Fruit fly (Drosophila melanogaster): ENCODE data around the gene CG10514.

Gene CG10514

DNA sequence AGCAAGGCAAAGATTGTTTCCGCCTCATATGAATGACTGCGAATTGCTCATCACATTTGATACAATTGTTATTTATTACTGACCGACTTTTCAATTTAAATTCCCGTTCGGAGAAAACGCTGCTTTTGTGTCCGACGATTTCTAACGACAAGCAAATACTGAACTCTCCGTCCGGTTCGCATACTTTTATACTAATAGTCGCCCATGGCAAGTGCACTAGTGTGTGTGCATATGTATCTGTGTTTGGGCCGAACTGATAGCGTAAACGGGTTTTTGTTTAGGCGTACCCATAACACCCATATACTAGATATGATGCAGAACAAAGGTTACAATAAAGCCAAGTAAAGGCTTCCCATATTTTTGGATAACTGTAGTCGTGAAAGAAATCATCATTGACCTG lies 28.6 kb upstream of the CG10514 start, which contains the start of gene CG10550:
Gene CG10550 (minus strand): TSS at position 164 of the 400 bp plus-strand sequence.
- TF ChIP-seq insv (optimal IDR thresholded peaks at IDR 0.05), result no peak
- TF ChIP-seq ttk (optimal IDR thresholded peaks at IDR 0.05), result no peak
- TF ChIP-seq h (optimal IDR thresholded peaks at IDR 0.05), result no peak
- TF ChIP-seq Sin3A (optimal IDR thresholded peaks at IDR 0.05), result no peak
- TF ChIP-seq psq (optimal IDR thresholded peaks at IDR 0.05), result no peak
- TF ChIP-seq Myc (optimal IDR thresholded peaks at IDR 0.05), result no peak

DNA sequence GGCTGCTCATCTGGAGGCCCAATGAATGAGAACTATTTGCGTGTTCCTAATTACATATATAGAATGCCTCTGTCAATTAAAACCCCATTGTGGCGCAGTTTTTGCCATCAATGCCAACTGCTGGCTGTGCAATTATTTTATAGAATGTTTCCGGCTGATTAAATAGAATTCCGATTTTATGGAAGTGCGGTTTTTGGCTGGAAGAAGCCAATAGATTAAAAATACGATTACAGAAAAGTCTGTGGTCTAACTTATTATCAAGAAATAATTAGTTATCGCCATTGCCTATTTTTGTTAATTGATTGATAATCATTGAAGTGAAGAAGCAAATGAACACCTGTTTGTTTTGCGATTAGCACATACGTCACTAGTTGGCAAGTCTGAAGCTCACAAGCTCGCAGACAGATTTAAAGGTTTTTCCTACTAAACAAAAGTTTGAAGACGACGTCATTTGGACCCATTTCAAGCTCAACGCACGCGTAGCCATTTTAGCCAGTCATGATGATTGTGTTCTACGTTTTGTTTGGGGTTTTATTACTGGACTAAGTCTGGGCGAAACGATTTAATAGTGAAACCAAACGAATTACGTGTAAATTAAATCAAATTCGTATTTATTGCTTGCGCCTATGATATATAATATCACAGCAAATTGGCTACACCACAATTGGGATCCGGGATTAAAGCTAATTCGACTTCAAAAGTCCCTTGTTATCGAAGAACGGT lies 26.3 kb upstream of the CG10514 start:
- no peak for TF ChIP-seq Sin3A (optimal IDR thresholded peaks at IDR 0.05)
- TF ChIP-seq h (optimal IDR thresholded peaks at IDR 0.05), result no peak
- TF ChIP-seq Myc (optimal IDR thresholded peaks at IDR 0.05), result no peak
- no peak for TF ChIP-seq ttk (optimal IDR thresholded peaks at IDR 0.05)
- no peak for TF ChIP-seq insv (optimal IDR thresholded peaks at IDR 0.05)
- no peak for TF ChIP-seq psq (optimal IDR thresholded peaks at IDR 0.05)

DNA sequence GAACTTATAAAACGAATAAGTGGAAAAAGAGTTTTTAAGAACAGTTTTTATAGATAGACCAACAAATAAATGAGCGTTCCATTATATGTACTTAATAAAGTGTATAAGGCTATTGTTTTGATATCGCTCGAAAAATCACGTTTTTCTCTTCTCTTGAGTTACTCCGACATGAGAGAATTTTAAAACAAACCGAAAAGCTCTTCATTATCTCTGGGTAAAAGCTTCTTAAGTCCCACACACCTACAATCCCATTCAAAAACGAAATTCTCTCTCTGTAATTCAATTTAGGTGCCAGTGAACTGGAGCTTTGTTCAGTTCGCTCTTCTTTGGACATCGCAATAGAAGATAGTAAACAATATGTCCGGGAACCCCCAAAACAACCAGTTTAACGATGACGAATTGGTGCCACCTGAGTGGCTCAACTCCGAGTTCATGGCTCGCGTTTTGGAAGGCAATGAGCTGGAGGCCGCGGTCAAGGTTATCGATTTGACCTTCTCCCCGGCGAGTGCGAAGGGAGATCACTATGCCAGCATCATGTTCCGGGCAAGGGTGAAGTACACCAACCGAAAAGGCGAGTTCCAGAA lies 24.3 kb upstream of the CG10514 start, which contains the start of gene CG31436:
Gene CG31436 (plus strand): TSS at position 281 of the 584 bp plus-strand sequence.
- TF ChIP-seq Sin3A (optimal IDR thresholded peaks at IDR 0.05) (no peak), Myc (optimal IDR thresholded peaks at IDR 0.05) (no peak), psq (optimal IDR thresholded peaks at IDR 0.05) (no peak), ttk (optimal IDR thresholded peaks at IDR 0.05) (no peak), h (optimal IDR thresholded peaks at IDR 0.05) (no peak)

DNA sequence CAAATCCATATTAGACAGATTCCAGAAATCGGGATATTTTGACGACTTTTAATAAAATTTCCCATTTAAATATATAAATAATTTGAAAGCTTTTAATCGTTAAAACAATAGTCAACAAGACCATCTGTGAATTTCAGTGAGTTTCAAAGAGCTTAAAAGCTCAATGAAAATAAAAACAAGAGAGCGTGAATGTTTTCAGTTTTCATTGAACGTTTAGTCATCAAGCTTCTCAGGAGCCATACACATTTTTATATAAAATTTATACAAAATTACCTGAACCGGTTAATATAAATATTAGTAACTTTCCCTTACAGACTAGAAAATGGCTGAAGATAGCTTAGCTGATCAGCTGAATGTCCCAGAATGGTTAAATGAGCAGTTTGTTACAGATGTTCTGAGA lies 22.6 kb upstream of the CG10514 start, which contains the start of gene CG31370:
Gene CG31370 (plus strand): TSS at position 226 of the 400 bp plus-strand sequence.
- TF ChIP-seq ttk (optimal IDR thresholded peaks at IDR 0.05) (no peak), insv (optimal IDR thresholded peaks at IDR 0.05) (no peak), Sin3A (optimal IDR thresholded peaks at IDR 0.05) (no peak), psq (optimal IDR thresholded peaks at IDR 0.05) (no peak), Myc (optimal IDR thresholded peaks at IDR 0.05) (no peak), h (optimal IDR thresholded peaks at IDR 0.05) (no peak)

DNA sequence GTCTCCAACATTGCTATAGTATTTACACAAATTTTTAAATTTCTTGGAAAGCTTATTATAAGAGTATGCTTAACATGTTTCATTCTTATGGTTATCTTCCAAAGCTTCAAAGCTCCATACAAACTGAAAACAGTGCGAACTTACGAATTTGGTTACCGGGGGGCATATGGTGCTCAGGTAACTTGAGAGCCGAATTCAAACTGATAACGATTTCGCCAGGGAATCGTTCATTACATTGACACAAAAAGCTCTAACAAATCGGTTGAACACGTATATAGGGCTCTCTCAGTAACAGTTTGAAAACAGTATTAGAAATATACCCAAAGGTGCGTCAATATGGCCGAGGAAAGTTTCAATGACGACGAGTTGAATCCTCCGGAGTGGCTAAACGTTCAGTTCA lies 20.9 kb upstream of the CG10514 start, which contains the start of gene CG13659:
Gene CG13659 (plus strand): TSS at position 317 of the 400 bp plus-strand sequence.
- no peak for TF ChIP-seq ttk (optimal IDR thresholded peaks at IDR 0.05)
- TF ChIP-seq h (optimal IDR thresholded peaks at IDR 0.05), result no peak

DNA sequence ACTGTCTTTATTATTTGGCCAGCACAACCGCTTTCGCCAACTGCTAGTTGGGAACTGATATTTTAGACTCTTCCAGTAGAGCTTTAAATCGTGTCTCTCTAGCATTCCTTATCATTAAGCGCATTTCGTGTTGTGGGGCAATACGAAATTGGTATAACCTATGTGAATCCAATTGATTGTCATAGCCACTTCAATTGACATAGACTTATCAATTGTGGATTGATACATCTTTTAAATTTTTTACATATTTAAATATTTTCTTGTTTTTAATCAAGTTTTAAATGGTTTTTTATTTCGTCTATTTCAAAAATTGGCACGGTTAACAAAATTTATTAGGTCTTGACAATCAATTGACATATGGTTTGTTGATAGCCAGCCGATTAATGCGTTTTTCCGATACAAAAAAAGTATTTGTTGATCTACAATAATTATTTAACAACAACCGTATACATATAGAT lies 19.9 kb upstream of the CG10514 start, which contains the start of gene CG31288:
Gene CG31288 (minus strand): TSS at position 51 of the 458 bp plus-strand sequence.
- TF ChIP-seq Myc (optimal IDR thresholded peaks at IDR 0.05) (no peak), ttk (optimal IDR thresholded peaks at IDR 0.05) (no peak), Sin3A (optimal IDR thresholded peaks at IDR 0.05) (no peak), psq (optimal IDR thresholded peaks at IDR 0.05) (no peak), insv (optimal IDR thresholded peaks at IDR 0.05) (no peak), h (optimal IDR thresholded peaks at IDR 0.05) (no peak)

DNA sequence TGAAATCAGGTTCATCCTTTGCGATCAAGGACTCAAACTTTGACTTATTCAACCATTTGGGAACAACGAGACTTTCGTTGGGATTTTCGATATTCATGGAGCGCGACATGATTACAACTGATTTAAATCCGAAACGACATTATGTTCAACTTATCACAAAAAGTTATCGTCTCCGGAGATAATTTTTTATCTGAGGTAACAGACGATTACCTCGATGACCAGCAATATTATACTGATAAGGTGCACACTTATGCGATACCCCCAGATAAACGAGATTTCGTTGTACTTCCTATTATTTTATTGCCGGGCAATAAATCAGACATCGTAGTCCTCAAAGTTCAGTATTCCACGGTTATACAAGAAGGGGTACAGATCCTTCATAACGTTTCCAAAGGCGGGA lies 18.0 kb upstream of the CG10514 start, which contains the start of gene CG31097:
Gene CG31097 (minus strand): TSS at position 101 of the 400 bp plus-strand sequence.
- TF ChIP-seq psq (optimal IDR thresholded peaks at IDR 0.05) (no peak), Myc (optimal IDR thresholded peaks at IDR 0.05) (no peak), ttk (optimal IDR thresholded peaks at IDR 0.05) (no peak), insv (optimal IDR thresholded peaks at IDR 0.05) (no peak), h (optimal IDR thresholded peaks at IDR 0.05) (no peak), Sin3A (optimal IDR thresholded peaks at IDR 0.05) (no peak)

DNA sequence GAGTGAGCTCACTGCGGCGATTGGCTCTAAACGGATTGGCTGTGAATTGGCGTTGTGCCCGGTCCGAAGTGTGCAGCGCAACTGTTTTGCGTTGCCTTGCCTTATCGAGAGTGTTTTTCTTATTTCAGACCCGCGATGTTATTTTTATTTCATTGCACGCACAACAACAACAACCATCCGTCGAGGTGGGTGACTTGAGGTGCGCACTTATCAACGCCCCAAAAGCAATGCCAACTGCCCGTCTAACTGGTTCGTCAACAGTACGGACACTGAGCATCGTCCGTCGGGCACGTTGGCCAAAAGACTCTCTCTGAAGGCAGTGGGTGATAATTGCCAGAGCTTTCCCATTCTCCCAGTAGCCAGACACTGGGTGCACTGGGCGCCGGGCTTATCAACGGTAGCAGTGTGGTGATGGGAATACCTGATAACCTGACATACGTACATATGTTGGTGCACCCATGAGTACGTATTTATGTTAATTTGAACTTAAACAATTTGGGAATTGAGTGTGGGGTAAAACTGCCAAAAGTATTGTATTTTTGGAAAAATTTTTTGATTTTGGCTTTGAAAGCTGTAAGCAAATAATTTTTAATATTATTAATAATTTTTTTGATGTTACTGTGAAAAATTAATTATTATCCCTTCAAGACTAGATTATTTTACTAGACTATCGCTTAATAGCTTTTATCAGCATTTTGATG lies 15.8 kb upstream of the CG10514 start, which contains the start of gene CG31102:
Gene CG31102 (minus strand): TSS at position 275 of the 701 bp plus-strand sequence.
- TF ChIP-seq h (optimal IDR thresholded peaks at IDR 0.05), result no peak
- no peak for TF ChIP-seq ttk (optimal IDR thresholded peaks at IDR 0.05)
- TF ChIP-seq Sin3A (optimal IDR thresholded peaks at IDR 0.05), result no peak
- no peak for TF ChIP-seq Myc (optimal IDR thresholded peaks at IDR 0.05)
- no peak for TF ChIP-seq insv (optimal IDR thresholded peaks at IDR 0.05)
- no peak for TF ChIP-seq psq (optimal IDR thresholded peaks at IDR 0.05)

DNA sequence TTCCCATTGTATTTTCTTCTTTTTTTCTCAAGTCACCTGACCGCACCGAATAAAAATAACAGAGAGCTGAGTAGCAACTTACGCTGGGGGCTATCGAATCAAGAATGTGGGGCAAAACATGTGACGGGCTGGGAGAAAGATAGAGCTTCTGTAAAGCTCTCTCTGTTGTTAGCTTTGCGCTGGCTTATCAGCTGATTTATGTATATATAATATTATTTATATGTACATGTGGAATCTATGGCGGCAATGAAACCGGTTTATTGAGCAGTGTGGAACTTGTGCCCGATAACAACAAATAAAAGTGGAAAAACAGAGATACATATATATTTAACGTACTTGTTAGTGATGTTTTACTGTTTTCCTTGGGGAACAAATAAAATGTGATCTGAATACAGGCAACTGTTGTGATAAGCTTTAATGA lies 13.2 kb upstream of the CG10514 start, which contains the start of gene CG31098:
Gene CG31098 (minus strand): TSS at position 114 of the 421 bp plus-strand sequence.
- TF ChIP-seq ttk (optimal IDR thresholded peaks at IDR 0.05), result no peak
- no peak for TF ChIP-seq Myc (optimal IDR thresholded peaks at IDR 0.05)
- TF ChIP-seq h (optimal IDR thresholded peaks at IDR 0.05), result no peak
- TF ChIP-seq Sin3A (optimal IDR thresholded peaks at IDR 0.05), result no peak
- TF ChIP-seq psq (optimal IDR thresholded peaks at IDR 0.05), result no peak
- TF ChIP-seq insv (optimal IDR thresholded peaks at IDR 0.05), result no peak

DNA sequence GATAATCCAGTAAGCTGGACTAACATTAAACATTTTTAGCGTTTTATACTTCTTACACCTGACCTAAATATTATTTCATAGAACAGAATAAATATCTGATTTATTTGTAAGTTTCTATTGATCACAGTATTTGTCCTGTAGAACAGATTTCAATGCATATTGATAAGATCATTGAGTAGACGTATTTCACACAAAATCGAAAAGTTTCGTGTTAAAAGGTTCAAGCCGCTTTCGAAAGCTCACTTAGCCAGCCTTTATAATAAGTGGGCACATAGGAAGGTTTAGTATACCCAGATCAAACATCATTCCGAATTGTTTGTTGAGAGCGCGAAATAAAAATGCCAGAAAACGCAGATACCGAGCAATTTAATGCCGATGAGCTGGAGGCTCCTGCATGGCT lies 9.9 kb upstream of the CG10514 start, which contains the start of gene CG11893:
Gene CG11893 (plus strand): TSS at position 301 of the 400 bp plus-strand sequence.
- no peak for TF ChIP-seq Myc (optimal IDR thresholded peaks at IDR 0.05)
- TF ChIP-seq insv (optimal IDR thresholded peaks at IDR 0.05), result no peak
- TF ChIP-seq h (optimal IDR thresholded peaks at IDR 0.05), result no peak
- no peak for TF ChIP-seq psq (optimal IDR thresholded peaks at IDR 0.05)
- no peak for TF ChIP-seq ttk (optimal IDR thresholded peaks at IDR 0.05)
- no peak for TF ChIP-seq Sin3A (optimal IDR thresholded peaks at IDR 0.05)

DNA sequence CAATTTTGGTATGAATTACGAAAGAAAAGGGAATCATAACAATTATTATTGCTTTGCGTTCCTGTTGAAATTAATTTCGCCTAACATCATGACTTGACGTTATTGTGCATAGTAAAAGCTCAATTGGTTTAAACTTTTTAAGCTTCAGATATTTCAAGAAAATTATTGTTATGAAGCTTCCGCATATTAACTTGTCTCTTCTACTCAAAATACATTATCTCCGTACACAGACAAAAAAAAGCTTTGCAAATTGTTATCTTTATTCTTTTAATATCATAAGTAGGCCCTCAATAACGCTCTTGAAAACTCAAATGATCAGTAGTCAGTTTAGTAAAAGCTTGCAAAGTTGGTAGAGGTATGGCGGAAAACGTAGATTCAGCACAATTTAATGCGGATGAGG lies 7.5 kb upstream of the CG10514 start, which contains the start of gene CG13658:
Gene CG13658 (plus strand): TSS at position 347 of the 400 bp plus-strand sequence.
- TF ChIP-seq ttk (optimal IDR thresholded peaks at IDR 0.05) (no peak), h (optimal IDR thresholded peaks at IDR 0.05) (no peak), insv (optimal IDR thresholded peaks at IDR 0.05) (no peak), Sin3A (optimal IDR thresholded peaks at IDR 0.05) (no peak), Myc (optimal IDR thresholded peaks at IDR 0.05) (no peak), psq (optimal IDR thresholded peaks at IDR 0.05) (no peak)
